Worm (Caenorhabditis elegans): ENCODE data around the gene mab-10.
A peak's percentile ranks its signal among the peaks of the same experiment; 100 is the strongest.

The mab-10 gene

ce11 chrII:10554046-10554399, 26.1 kb downstream of the mab-10 start (continued):
- TF ChIP-seq egl-13 (tag; optimal IDR thresholded peaks at IDR 0.05) (no peak), fkh-8 (tag; optimal IDR thresholded peaks at IDR 0.05) (no peak), lin-13 (GFP tag; optimal IDR thresholded peaks at IDR 0.05) (peak; percentile 22), ama-1 (optimal IDR thresholded peaks at IDR 0.05) (peak; percentile 34), mab-9 (GFP tag; IDR thresholded peaks at IDR 0.05) (no peak), zip-4 (GFP tag; optimal IDR thresholded peaks at IDR 0.05) (no peak), nhr-19 (GFP tag; conservative IDR thresholded peaks at IDR 0.05) (no peak), pag-3 (tag; optimal IDR thresholded peaks at IDR 0.05; ENCODE audit: borderline replicate concordance, insufficient read depth) (no peak), nhr-47 (tag; optimal IDR thresholded peaks at IDR 0.05) (peak; percentile 11), pqm-1 (tag; optimal IDR thresholded peaks at IDR 0.05) (no peak), ces-1 (GFP tag; optimal IDR thresholded peaks at IDR 0.05) (no peak), tlp-1 (tag; optimal IDR thresholded peaks at IDR 0.05) (no peak), sptf-1 (tag; optimal IDR thresholded peaks at IDR 0.05) (no peak), snu-23 (GFP tag; optimal IDR thresholded peaks at IDR 0.05) (peak; percentile 39), nhr-71 (tag; optimal IDR thresholded peaks at IDR 0.05) (peak; percentile 21)

- TF ChIP-seq swsn-7 (tag; optimal IDR thresholded peaks at IDR 0.05) (no peak), ztf-11 (tag; optimal IDR thresholded peaks at IDR 0.05) (peak in 1 of 2 experiments; percentile 39)
These were observed 27.1 kb downstream of the mab-10 start, which contains the start of gene mnk-1 for ce11 chrII:10554972-10555371. mnk-1 (minus strand) TSS chrII:10555044.

ce11 chrII:10555484-10556075, 27.7 kb downstream of the mab-10 start:
- TF ChIP-seq lin-39 (tag; optimal IDR thresholded peaks at IDR 0.05) = peak; percentile 22
- no peak for TF ChIP-seq sox-4 (tag; optimal IDR thresholded peaks at IDR 0.05)
- no peak for TF ChIP-seq isw-1 (GFP tag; IDR thresholded peaks at IDR 0.05)
- peak; percentile 25 to 73 for TF ChIP-seq lin-35 (GFP tag; optimal IDR thresholded peaks at IDR 0.05)
- TF ChIP-seq skn-1 (tag; optimal IDR thresholded peaks at IDR 0.05) = peak; percentile 57
- 0 out of 2 replicates have a peak, but pooled peaks have one; percentile 37 for TF ChIP-seq grh-1 (GFP tag; IDR thresholded peaks at IDR 0.05)
- TF ChIP-seq C16A3.4 (tag; optimal IDR thresholded peaks at IDR 0.05) = peak; percentile 10
- TF ChIP-seq nhr-19 (GFP tag; conservative IDR thresholded peaks at IDR 0.05) = peak; percentile 67
- peak; percentile 64 for TF ChIP-seq nhr-47 (tag; optimal IDR thresholded peaks at IDR 0.05)
- peak; percentile 64 for TF ChIP-seq ama-1 (optimal IDR thresholded peaks at IDR 0.05)
- TF ChIP-seq unc-130 (tag; optimal IDR thresholded peaks at IDR 0.05) = peak; percentile 65
- TF ChIP-seq dpl-1 (GFP tag; optimal IDR thresholded peaks at IDR 0.05) = peak; percentile 16 to 47 (median 18)
- peak; percentile 25 for TF ChIP-seq snpc-4 (tag; optimal IDR thresholded peaks at IDR 0.05)
- TF ChIP-seq nhr-76 (tag; optimal IDR thresholded peaks at IDR 0.05) = no peak
- peak; percentile 92 for TF ChIP-seq nhr-71 (tag; optimal IDR thresholded peaks at IDR 0.05)
- no peak for TF ChIP-seq nhr-12 (tag; optimal IDR thresholded peaks at IDR 0.05)
- TF ChIP-seq elt-2 (tag; optimal IDR thresholded peaks at IDR 0.05) = peak; percentile 61
- peak in 1 of 2 experiments; percentile 2 for TF ChIP-seq ztf-11 (tag; optimal IDR thresholded peaks at IDR 0.05)
- peak; percentile 45 for TF ChIP-seq nhr-11 (tag; optimal IDR thresholded peaks at IDR 0.05)
- TF ChIP-seq egl-13 (tag; optimal IDR thresholded peaks at IDR 0.05) = no peak
- TF ChIP-seq blmp-1 (tag; optimal IDR thresholded peaks at IDR 0.05) = peak; percentile 85
- peak; percentile 37 for TF ChIP-seq dsc-1 (tag; optimal IDR thresholded peaks at IDR 0.05)
- TF ChIP-seq lsy-2 (tag; optimal IDR thresholded peaks at IDR 0.05) = peak; percentile 44 to 68
- peak; percentile 40 to 56 for TF ChIP-seq efl-1 (optimal IDR thresholded peaks at IDR 0.05)
- peak in 1 of 2 experiments; percentile 93 for TF ChIP-seq efl-1 (GFP tag; optimal IDR thresholded peaks at IDR 0.05 in 1 of 2)
- TF ChIP-seq nhr-20 (tag; optimal IDR thresholded peaks at IDR 0.05) = peak; percentile 80
- TF ChIP-seq nhr-90 (tag; optimal IDR thresholded peaks at IDR 0.05; ENCODE audit: poor library complexity) = peak; percentile 84
- TF ChIP-seq xbp-1 (tag; optimal IDR thresholded peaks at IDR 0.05) = peak; percentile 55
- TF ChIP-seq lir-3 (tag; optimal IDR thresholded peaks at IDR 0.05; ENCODE audit: poor library complexity) = peak; percentile 46
- no peak for TF ChIP-seq mef-2 (tag; optimal IDR thresholded peaks at IDR 0.05)
- TF ChIP-seq ztf-4 (tag; optimal IDR thresholded peaks at IDR 0.05) = peak; percentile 73
- no peak for TF ChIP-seq hpl-2 (GFP tag; optimal IDR thresholded peaks at IDR 0.05)
- peak; percentile 27; the same call in 1 of the 2 replicates for TF ChIP-seq ceh-88 (GFP tag; IDR thresholded peaks at IDR 0.05)
- TF ChIP-seq egl-27 (tag; optimal IDR thresholded peaks at IDR 0.05) = peak in 1 of 2 experiments; percentile 60
- peak; percentile 0 for TF ChIP-seq jun-1 (tag; optimal IDR thresholded peaks at IDR 0.05)
- peak; percentile 44 for TF ChIP-seq aha-1 (tag; optimal IDR thresholded peaks at IDR 0.05)
- peak; percentile 81 for TF ChIP-seq mep-1 (tag; optimal IDR thresholded peaks at IDR 0.05)
- no peak for TF ChIP-seq unc-62 (GFP tag; optimal IDR thresholded peaks at IDR 0.05)

Data from whole organism, L1 larva.